Worm (Caenorhabditis elegans) whole organism, L3 larva: Measurements from ENCODE around the gene Y37E11AL.2.

Experiments
- ZK546.5 ChIP-seq: sonication (generic microtip); optimal IDR thresholded peaks from 2 replicates; lab custom pipeline; 2017; ENCODE audit warnings: missing biosample characterization, missing genetic modification characterization
- fos-1 ChIP-seq: fragments of 150-350 bp; optimal IDR thresholded peaks from 2 replicates; lab custom pipeline; 2014; ENCODE audit warnings: missing biosample characterization, missing genetic modification characterization
- lin-15B ChIP-seq: fragments of 150-350 bp; optimal IDR thresholded peaks from 2 replicates; lab custom pipeline; 2014; ENCODE audit warnings: missing biosample characterization, missing genetic modification characterization
- unc-39 ChIP-seq: sonication (generic microtip); optimal IDR thresholded peaks from 4 replicates; lab custom pipeline; 2017; ENCODE audit warnings: missing biosample characterization, missing genetic modification characterization
- ztf-4 ChIP-seq: fragments of 150-350 bp; optimal IDR thresholded peaks from 2 replicates; lab custom pipeline; 2014; ENCODE audit warnings: missing biosample characterization, missing genetic modification characterization

ce11 chrIV:3740830-3741477, 42.7 kb downstream of the Y37E11AL.2 start, which contains the start of gene nape-1:
- TF ChIP-seq lin-15B (peak; percentile 59), unc-39 (no peak), fos-1 (tag; lab: Kevin White, UChicago) (no peak), ztf-4 (tag; lab: Kevin White, UChicago) (no peak), ZK546.5 (tag; lab: Kevin White, UChicago) (no peak)
